Worm (Caenorhabditis elegans): ENCODE measurements around the gene kbp-1.

DNA sequence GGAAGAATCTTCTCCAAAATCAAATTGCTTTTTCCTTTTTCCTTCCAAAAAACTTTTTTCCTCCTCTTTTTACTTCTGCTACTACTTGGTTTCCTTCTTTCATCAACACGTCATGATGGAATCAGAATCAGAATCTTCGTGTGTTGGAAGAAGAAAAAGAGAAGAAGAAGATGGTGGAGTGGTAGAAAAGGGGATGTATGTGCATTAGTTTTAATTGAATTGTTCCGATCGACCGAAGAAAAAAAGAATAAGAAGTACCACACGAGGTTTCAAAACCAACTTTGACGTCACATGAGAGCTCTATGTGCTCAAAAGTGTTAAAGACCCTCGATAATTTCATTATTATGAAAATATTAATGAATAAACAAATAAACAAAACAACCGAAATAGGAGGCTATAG, 45.4 kb downstream of the kbp-1 start:
- TF ChIP-seq unc-55 (GFP tag; optimal IDR thresholded peaks at IDR 0.05) (no peak), sox-2 (GFP tag; IDR thresholded peaks at IDR 0.05) (no peak), madf-2 (tag; optimal IDR thresholded peaks at IDR 0.05) (no peak), fax-1 (tag; optimal IDR thresholded peaks at IDR 0.05) (no peak), dve-1 (tag; optimal IDR thresholded peaks at IDR 0.05) (no peak)

Data from whole organism, late embryonic.